Worm (Caenorhabditis elegans): ENCODE measurements around the gene ergi-2.

Gene ergi-2

ce11 chrX:15040552-15041080, 33.5 kb upstream of the ergi-2 start, which contains the start of gene C18B12.4 (continued):
- TF ChIP-seq Y116A8C.19 (tag; optimal IDR thresholded peaks at IDR 0.05; ENCODE audit: borderline replicate concordance) (no peak), nhr-237 (tag; optimal IDR thresholded peaks at IDR 0.05) (peak; percentile 46), ceh-8 (GFP tag; optimal IDR thresholded peaks at IDR 0.05) (no peak), lin-13 (GFP tag; optimal IDR thresholded peaks at IDR 0.05) (peak; percentile 93), pax-3 (tag; optimal IDR thresholded peaks at IDR 0.05) (peak; percentile 58), nhr-20 (tag; optimal IDR thresholded peaks at IDR 0.05) (peak; percentile 92), nhr-71 (tag; optimal IDR thresholded peaks at IDR 0.05) (peak; percentile 96), mef-2 (tag; optimal IDR thresholded peaks at IDR 0.05) (no peak), snpc-4 (tag; optimal IDR thresholded peaks at IDR 0.05) (peak; percentile 46), elt-3 (tag; optimal IDR thresholded peaks at IDR 0.05) (peak in 2 of 6 experiments; percentile 69 to 84), pqm-1 (tag; optimal IDR thresholded peaks at IDR 0.05) (no peak), unc-86 (tag; optimal IDR thresholded peaks at IDR 0.05) (peak; percentile 69), rnt-1 (tag; optimal IDR thresholded peaks at IDR 0.05) (peak; percentile 87), mab-9 (GFP tag; IDR thresholded peaks at IDR 0.05) (peak; percentile 59; the same call in 1 of the 2 replicates), sox-4 (tag; optimal IDR thresholded peaks at IDR 0.05) (no peak), fkh-4 (tag; optimal IDR thresholded peaks at IDR 0.05; ENCODE audit: borderline replicate concordance) (peak; percentile 56), nhr-19 (GFP tag; conservative IDR thresholded peaks at IDR 0.05) (peak; percentile 87), zip-4 (GFP tag; optimal IDR thresholded peaks at IDR 0.05) (no peak), elt-2 (tag; optimal IDR thresholded peaks at IDR 0.05) (peak; percentile 23), nhr-11 (tag; optimal IDR thresholded peaks at IDR 0.05) (no peak), lin-15B (tag; optimal IDR thresholded peaks at IDR 0.05) (peak; percentile 71), blmp-1 (tag; optimal IDR thresholded peaks at IDR 0.05) (peak; percentile 63), lin-35 (GFP tag; optimal IDR thresholded peaks at IDR 0.05) (peak; percentile 79 to 90), ztf-11 (tag; optimal IDR thresholded peaks at IDR 0.05) (peak in 1 of 2 experiments; percentile 19), lin-14 (GFP tag; optimal IDR thresholded peaks at IDR 0.05) (peak; percentile 97), unc-98 (GFP tag; IDR thresholded peaks at IDR 0.05) (no peak), grh-1 (GFP tag; IDR thresholded peaks at IDR 0.05) (peak; percentile 66), unc-130 (tag; optimal IDR thresholded peaks at IDR 0.05) (peak; percentile 95), C16A3.4 (tag; optimal IDR thresholded peaks at IDR 0.05) (peak; percentile 91), mep-1 (tag; optimal IDR thresholded peaks at IDR 0.05) (peak; percentile 77), ama-1 (optimal IDR thresholded peaks at IDR 0.05) (no peak), hlh-4 (tag; optimal IDR thresholded peaks at IDR 0.05) (no peak), ceh-90 (tag; optimal IDR thresholded peaks at IDR 0.05) (no peak), tbx-2 (tag; optimal IDR thresholded peaks at IDR 0.05) (peak; percentile 86), F16B12.6 (tag; optimal IDR thresholded peaks at IDR 0.05) (peak; percentile 19), fkh-8 (tag; optimal IDR thresholded peaks at IDR 0.05) (peak; percentile 85), nhr-90 (tag; optimal IDR thresholded peaks at IDR 0.05; ENCODE audit: poor library complexity) (peak; percentile 73), ceh-82 (tag; optimal IDR thresholded peaks at IDR 0.05) (peak in 2 of 3 experiments; percentile 48 to 93), ets-5 (GFP tag; IDR thresholded peaks at IDR 0.05) (no peak), mdl-1 (tag; optimal IDR thresholded peaks at IDR 0.05) (peak in 1 of 2 experiments; percentile 93), jun-1 (tag; optimal IDR thresholded peaks at IDR 0.05) (peak; percentile 45), ceh-88 (GFP tag; IDR thresholded peaks at IDR 0.05) (peak; percentile 74; the same call in 1 of the 2 replicates), egl-27 (tag; optimal IDR thresholded peaks at IDR 0.05) (no peak), sptf-1 (tag; optimal IDR thresholded peaks at IDR 0.05) (no peak), zag-1 (tag; optimal IDR thresholded peaks at IDR 0.05) (no peak), efl-3 (GFP tag; optimal IDR thresholded peaks at IDR 0.05) (no peak), lir-3 (tag; optimal IDR thresholded peaks at IDR 0.05; ENCODE audit: poor library complexity) (peak; percentile 54), unc-30 (tag; optimal IDR thresholded peaks at IDR 0.05) (no peak), lsy-2 (tag; optimal IDR thresholded peaks at IDR 0.05) (peak; percentile 63 to 82), ces-1 (GFP tag; optimal IDR thresholded peaks at IDR 0.05) (no peak), isw-1 (GFP tag; IDR thresholded peaks at IDR 0.05) (peak; percentile 49; the same call in 1 of the 2 replicates), dsc-1 (tag; optimal IDR thresholded peaks at IDR 0.05) (no peak)
